Worm (Caenorhabditis elegans) whole organism, L4 larva: ENCODE measurements around the gene his-38.
A peak's percentile ranks its signal among the peaks of the same experiment; 100 is the strongest.

Experiments
- F10B5.3 ChIP-seq: sonication (generic microtip); optimal IDR thresholded peaks from 2 replicates; lab custom pipeline; 2016; ENCODE audit warnings: mild to moderate bottlenecking, missing genetic modification characterization, missing compliant biosample characterization
- Y75B8A.6 ChIP-seq: fragments of 200-800 bp; sonication (Bioruptor generic); IDR thresholded peaks from 2 replicates; pipeline ENCODE4 v1.3.6; 2022; ENCODE audit warnings: missing genetic modification reagents, missing genetic modification characterization, missing compliant biosample characterization
- ZK546.5 ChIP-seq, 2 experiments: sonication (generic microtip); optimal IDR thresholded peaks; 2 replicates each; lab custom pipeline; 2017; ENCODE audit warnings: missing biosample characterization in 2 of 2, missing genetic modification characterization in 2 of 2
- aly-2 ChIP-seq: sonication (generic microtip); optimal IDR thresholded peaks from 2 replicates; lab custom pipeline; 2018; ENCODE audit warnings: missing biosample characterization, missing genetic modification characterization
- ama-1 ChIP-seq: fragments of 150-350 bp; optimal IDR thresholded peaks from 2 replicates; lab custom pipeline; 2014; ENCODE audit warnings: inconsistent platforms, mixed read lengths
- ceh-32 ChIP-seq: sonication (generic microtip); optimal IDR thresholded peaks from 2 replicates; lab custom pipeline; 2016; ENCODE audit warnings: mild to moderate bottlenecking, missing genetic modification characterization, missing compliant biosample characterization; ENCODE audit not compliant: poor library complexity
- ceh-62 ChIP-seq: sonication (generic microtip); optimal IDR thresholded peaks from 2 replicates; lab custom pipeline; 2017; ENCODE audit warnings: missing biosample characterization, missing genetic modification characterization
- cey-2 ChIP-seq: sonication (generic microtip); optimal IDR thresholded peaks from 3 replicates; lab custom pipeline; 2017; ENCODE audit warnings: missing genetic modification characterization, mild to moderate bottlenecking, missing compliant biosample characterization, antibody characterized with exemption, borderline replicate concordance; ENCODE audit not compliant: insufficient read depth
- daf-16 ChIP-seq, 3 experiments: sonication (generic microtip); optimal IDR thresholded peaks; 2 replicates each; lab custom pipeline; 2016 to 2017; ENCODE audit warnings: missing genetic modification characterization in 3 of 3, missing genetic modification reagents in 3 of 3, mild to moderate bottlenecking in 2 of 3, missing compliant biosample characterization in 2 of 3, missing biosample characterization in 1 of 3, moderate library complexity in 1 of 3
- daf-19 ChIP-seq: fragments of 200-800 bp; sonication (Bioruptor generic); conservative IDR thresholded peaks from 2 replicates; pipeline ENCODE4 v1.3.6; 2022; ENCODE audit warnings: missing genetic modification characterization, missing compliant biosample characterization
- dmd-6 ChIP-seq: fragments of 200-800 bp; sonication (Bioruptor generic); IDR thresholded peaks from 2 replicates; pipeline ENCODE4 v1.3.6; 2022; ENCODE audit warnings: missing genetic modification reagents, missing genetic modification characterization, missing compliant biosample characterization
- dmd-8 ChIP-seq: fragments of 200-800 bp; sonication (Bioruptor generic); IDR thresholded peaks from 2 replicates; pipeline ENCODE4 v1.3.6; 2022; ENCODE audit warnings: missing genetic modification characterization, missing compliant biosample characterization
- dpl-1 ChIP-seq: fragments of 150-350 bp; optimal IDR thresholded peaks from 2 replicates; lab custom pipeline; 2014; ENCODE audit warnings: missing biosample characterization, missing genetic modification reagents, missing genetic modification characterization
- duxl-1 ChIP-seq: sonication (generic microtip); optimal IDR thresholded peaks from 2 replicates; lab custom pipeline; 2016; ENCODE audit warnings: mild to moderate bottlenecking, missing genetic modification characterization, moderate library complexity, missing compliant biosample characterization; ENCODE audit not compliant: poor library complexity
- egl-43 ChIP-seq: fragments of 200-800 bp; sonication (Bioruptor generic); IDR thresholded peaks from 2 replicates; pipeline ENCODE4 v1.3.6; 2022; ENCODE audit warnings: missing genetic modification reagents, missing genetic modification characterization, missing compliant biosample characterization
- gei-8 ChIP-seq: fragments of 200-800 bp; sonication (Bioruptor generic); optimal IDR thresholded peaks from 2 replicates; lab custom pipeline; 2018; ENCODE audit warnings: mild to moderate bottlenecking, missing genetic modification characterization, missing compliant biosample characterization
- hif-1 ChIP-seq, 2 experiments: sonication (generic microtip); optimal IDR thresholded peaks; 2 replicates each; lab custom pipeline; 2016 to 2017; ENCODE audit warnings: missing compliant biosample characterization in 2 of 2, missing genetic modification characterization in 2 of 2, missing genetic modification reagents in 2 of 2, missing genotype in 2 of 2, mild to moderate bottlenecking in 1 of 2
- hlh-11 ChIP-seq: fragments of 200-800 bp; sonication (Bioruptor generic); optimal IDR thresholded peaks from 2 replicates; lab custom pipeline; 2018; ENCODE audit warnings: mild to moderate bottlenecking, missing genetic modification characterization, missing compliant biosample characterization
- hlh-30 ChIP-seq: sonication (generic microtip); optimal IDR thresholded peaks from 2 replicates; lab custom pipeline; 2017; ENCODE audit warnings: antibody characterized with exemption, mild to moderate bottlenecking, missing genetic modification characterization, missing compliant biosample characterization; ENCODE audit not compliant: insufficient read depth
- lin-13 ChIP-seq: fragments of 150-350 bp; optimal IDR thresholded peaks from 2 replicates; lab custom pipeline; 2014; ENCODE audit warnings: missing biosample characterization, missing genetic modification reagents, missing genetic modification characterization
- lin-29 ChIP-seq: fragments of 200-800 bp; sonication (Bioruptor generic); IDR thresholded peaks from 2 replicates; pipeline ENCODE4 v1.3.6; 2022; ENCODE audit warnings: missing genetic modification reagents, missing genetic modification characterization, missing compliant biosample characterization
- lin-38 ChIP-seq: fragments of 200-800 bp; sonication (Bioruptor generic); IDR thresholded peaks from 2 replicates; pipeline ENCODE4 v1.3.6; 2022; ENCODE audit warnings: missing genetic modification reagents, missing genetic modification characterization, missing compliant biosample characterization
- lin-39 ChIP-seq: fragments of 150-350 bp; optimal IDR thresholded peaks from 2 replicates; lab custom pipeline; 2014; ENCODE audit warnings: missing biosample characterization, missing genetic modification reagents, missing genetic modification characterization
- lsy-2 ChIP-seq, 2 experiments: fragments of 150-350 bp in 1 of 2; sonication (generic microtip) in 1 of 2; optimal IDR thresholded peaks; 2 replicates each; lab custom pipeline; 2014 to 2017; ENCODE audit warnings: missing biosample characterization in 2 of 2, missing genetic modification characterization in 2 of 2
- madf-5 ChIP-seq, 2 experiments: fragments of 200-800 bp; sonication (Bioruptor generic); IDR thresholded peaks; 2 replicates each; pipeline ENCODE4 v1.3.6; 2022; ENCODE audit warnings: missing compliant biosample characterization in 2 of 2, missing genetic modification characterization in 2 of 2
- mes-2 ChIP-seq: sonication (generic microtip); optimal IDR thresholded peaks from 2 replicates; lab custom pipeline; 2016; ENCODE audit warnings: missing genotype, mild to moderate bottlenecking, missing genetic modification characterization, missing compliant biosample characterization; ENCODE audit not compliant: poor library complexity, severe bottlenecking
- mxl-2 ChIP-seq: fragments of 200-800 bp; sonication (Bioruptor generic); conservative IDR thresholded peaks from 2 replicates; pipeline ENCODE4 v1.3.6; 2022; ENCODE audit warnings: missing genetic modification reagents, missing genetic modification characterization, missing compliant biosample characterization
- nhr-10 ChIP-seq: fragments of 150-350 bp; optimal IDR thresholded peaks from 2 replicates; lab custom pipeline; 2014; ENCODE audit warnings: missing biosample characterization, missing genetic modification characterization
- nhr-237 ChIP-seq: sonication (generic microtip); optimal IDR thresholded peaks from 2 replicates; lab custom pipeline; 2017; ENCODE audit warnings: missing biosample characterization, missing genetic modification characterization
- nhr-77 ChIP-seq: fragments of 150-350 bp; optimal IDR thresholded peaks from 2 replicates; lab custom pipeline; 2014; ENCODE audit warnings: missing biosample characterization, missing genetic modification characterization
- php-3 ChIP-seq: fragments of 200-800 bp; sonication (Bioruptor generic); IDR thresholded peaks from 2 replicates; pipeline ENCODE4 v1.3.6; 2022; ENCODE audit warnings: missing genetic modification reagents, missing genetic modification characterization, missing compliant biosample characterization
- pqm-1 ChIP-seq: sonication (generic microtip); optimal IDR thresholded peaks from 2 replicates; lab custom pipeline; 2017; ENCODE audit warnings: missing biosample characterization, missing genetic modification characterization
- sdz-12 ChIP-seq: fragments of 200-800 bp; sonication (Bioruptor generic); optimal IDR thresholded peaks from 2 replicates; lab custom pipeline; 2018; ENCODE audit warnings: mild to moderate bottlenecking, missing genetic modification characterization, missing compliant biosample characterization
- skn-1 ChIP-seq: fragments of 150-350 bp; optimal IDR thresholded peaks from 2 replicates; lab custom pipeline; 2014; ENCODE audit warnings: missing biosample characterization, missing genetic modification characterization
- snpc-4 ChIP-seq: fragments of 150-350 bp; optimal IDR thresholded peaks from 2 replicates; lab custom pipeline; 2014; ENCODE audit warnings: missing biosample characterization, missing genetic modification characterization
- spr-1 ChIP-seq: sonication (generic microtip); optimal IDR thresholded peaks from 2 replicates; lab custom pipeline; 2016; ENCODE audit warnings: mild to moderate bottlenecking, missing genetic modification characterization, missing compliant biosample characterization
- spr-3 ChIP-seq: fragments of 200-800 bp; sonication (Bioruptor generic); optimal IDR thresholded peaks from 2 replicates; lab custom pipeline; 2018; ENCODE audit warnings: mild to moderate bottlenecking, missing genetic modification characterization, missing compliant biosample characterization
- tag-97 ChIP-seq: fragments of 200-800 bp; sonication (Bioruptor generic); IDR thresholded peaks from 2 replicates; pipeline ENCODE4 v1.3.6; 2022; ENCODE audit warnings: missing genetic modification characterization, missing compliant biosample characterization
- tra-1 ChIP-seq: fragments of 200-800 bp; sonication (Bioruptor generic); IDR thresholded peaks from 2 replicates; pipeline ENCODE4 v1.3.6; 2022; ENCODE audit warnings: missing genetic modification reagents, missing genetic modification characterization, missing compliant biosample characterization
- unc-39 ChIP-seq: sonication (generic microtip); optimal IDR thresholded peaks from 2 replicates; lab custom pipeline; 2017; ENCODE audit warnings: missing biosample characterization, missing genetic modification characterization
- unc-62 ChIP-seq, 3 experiments: fragments of 150-350 bp in 1 of 3; sonication (generic microtip); optimal IDR thresholded peaks in 2 of 3; peaks in 1 of 3; 1 replicate in 1 of 3; 2 replicates in 2 of 3; lab custom pipeline; 2014 to 2017; ENCODE audit warnings: missing biosample characterization in 3 of 3, missing genetic modification characterization in 3 of 3, missing genetic modification reagents in 3 of 3, missing genotype in 1 of 3
- vab-7 ChIP-seq: fragments of 200-800 bp; sonication (Bioruptor generic); IDR thresholded peaks from 2 replicates; pipeline ENCODE4 v1.3.6; 2022; ENCODE audit warnings: missing genetic modification reagents, missing genetic modification characterization, missing compliant biosample characterization
- zfp-2 ChIP-seq: sonication (generic microtip); optimal IDR thresholded peaks from 2 replicates; lab custom pipeline; 2016; ENCODE audit warnings: mild to moderate bottlenecking, missing genetic modification characterization, missing compliant biosample characterization
- zip-11 ChIP-seq: fragments of 200-800 bp; sonication (Bioruptor generic); IDR thresholded peaks from 2 replicates; pipeline ENCODE4 v1.3.6; 2022; ENCODE audit warnings: missing genetic modification characterization, missing compliant biosample characterization
- ztf-11 ChIP-seq: fragments of 150-350 bp; optimal IDR thresholded peaks from 2 replicates; lab custom pipeline; 2014; ENCODE audit warnings: missing biosample characterization, missing genetic modification characterization
- ztf-7 ChIP-seq: fragments of 150-350 bp; optimal IDR thresholded peaks from 2 replicates; lab custom pipeline; 2014; ENCODE audit warnings: missing biosample characterization, missing genetic modification characterization

his-38 gene

DNA sequence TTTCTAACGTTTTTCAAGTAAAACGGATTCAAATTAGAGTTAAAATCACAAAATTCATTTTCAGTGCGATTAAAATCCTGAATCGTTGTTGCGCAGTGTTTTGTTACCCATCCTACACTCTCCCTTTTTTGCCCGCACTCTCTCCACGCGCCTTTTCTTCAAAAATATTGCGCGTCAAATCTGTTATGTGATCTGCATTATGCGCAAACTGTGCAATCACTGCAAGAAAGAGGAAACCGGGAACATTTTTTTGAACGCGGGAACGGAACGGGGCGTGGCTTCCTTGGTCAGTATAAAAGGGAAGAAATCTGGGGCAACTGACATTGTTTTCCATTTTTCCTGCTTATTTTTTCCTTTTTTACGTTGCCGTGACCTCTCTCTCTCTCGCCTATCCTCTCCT lies 30.7 kb upstream of the his-38 start:
- TF ChIP-seq lin-38 = no peak
- peak; percentile 36 for TF ChIP-seq duxl-1 (tag; lab: Kevin White, UChicago)
- no peak for TF ChIP-seq nhr-77 (tag; lab: Kevin White, UChicago)
- TF ChIP-seq dpl-1 (GFP tag; lab: Kevin White, UChicago) = peak; percentile 30
- no peak for TF ChIP-seq gei-8 (GFP tag; lab: Kevin White, UChicago)
- TF ChIP-seq vab-7 (GFP tag; lab: Robert Waterston, UW) = no peak
- peak; percentile 12 for TF ChIP-seq hlh-30 (tag; lab: Kevin White, UChicago)
- TF ChIP-seq spr-1 (tag; lab: Kevin White, UChicago) = no peak
- peak; percentile 46; the same call in 1 of the 2 replicates for TF ChIP-seq egl-43 (GFP tag; lab: Robert Waterston, UW)
- peak in 1 of 2 experiments; percentile 10 for TF ChIP-seq hif-1 (tag; optimal IDR thresholded peaks at IDR 0.05; lab: Kevin White, UChicago)
- no peak for TF ChIP-seq cey-2 (tag; lab: Kevin White, UChicago)
- TF ChIP-seq dmd-8 = no peak
- no peak for TF ChIP-seq daf-19 (GFP tag; lab: Robert Waterston, UW)
- peak in 1 of 2 experiments; percentile 3 for TF ChIP-seq unc-62 (GFP tag; optimal IDR thresholded peaks at IDR 0.05 in 1 of 2; lab: Kevin White, UChicago)
- TF ChIP-seq unc-62 (tag; optimal IDR thresholded peaks at IDR 0.05; lab: Kevin White, UChicago) = no peak
- no peak for TF ChIP-seq snpc-4 (tag; lab: Kevin White, UChicago)
- TF ChIP-seq mes-2 (tag; lab: Kevin White, UChicago) = peak; percentile 56

DNA sequence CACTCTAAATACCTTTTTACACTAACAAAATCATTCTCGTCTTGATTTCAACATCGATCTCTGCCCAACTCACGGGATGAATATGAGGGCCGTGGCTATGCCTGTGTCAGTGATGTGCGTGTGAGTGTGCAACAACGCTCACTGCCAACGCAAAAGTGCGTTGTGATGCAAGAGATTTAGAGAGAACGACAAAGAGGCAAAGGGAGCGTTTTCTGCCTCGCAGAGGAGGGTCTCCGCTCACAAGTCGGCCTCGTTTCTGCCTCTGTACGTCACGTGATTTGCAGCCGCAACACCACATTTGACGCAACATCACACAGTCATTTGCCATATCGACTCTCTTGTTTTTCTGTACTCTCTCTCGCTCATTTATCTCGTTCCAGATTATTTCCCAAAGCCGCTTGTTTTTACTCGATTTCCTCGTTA lies 24.6 kb upstream of the his-38 start, which contains the start of gene epg-7:
Gene epg-7 (plus strand): TSS at position 413 of the 423 bp plus-strand sequence.
- TF ChIP-seq dmd-6 (GFP tag; lab: Robert Waterston, UW) (peak; percentile 93), nhr-237 (tag; lab: Kevin White, UChicago) (no peak), pqm-1 (tag; lab: Kevin White, UChicago) (no peak), gei-8 (GFP tag; lab: Kevin White, UChicago) (peak; percentile 55), ztf-11 (tag; lab: Kevin White, UChicago) (no peak), aly-2 (tag; lab: Kevin White, UChicago) (no peak), ama-1 (lab: Kevin White, UChicago) (peak; percentile 24), ceh-62 (tag; lab: Kevin White, UChicago) (no peak), nhr-77 (tag; lab: Kevin White, UChicago) (peak; percentile 62), madf-5 (GFP tag; IDR thresholded peaks at IDR 0.05; lab: Robert Waterston, UW) (0 out of 4 replicates have a peak, but pooled peaks of 1 of the 2 experiments have one; percentile 59), spr-3 (peak; percentile 37), zfp-2 (tag; lab: Kevin White, UChicago) (peak; percentile 9), vab-7 (GFP tag; lab: Robert Waterston, UW) (peak; percentile 55; the same call in 1 of the 2 replicates), lsy-2 (tag; optimal IDR thresholded peaks at IDR 0.05; lab: Kevin White, UChicago) (peak; percentile 80 to 93), ZK546.5 (tag; optimal IDR thresholded peaks at IDR 0.05; lab: Kevin White, UChicago) (no peak), lin-38 (peak; percentile 76), hif-1 (tag; optimal IDR thresholded peaks at IDR 0.05; lab: Kevin White, UChicago) (peak; percentile 23 to 86), lin-39 (tag; lab: Kevin White, UChicago) (no peak), ceh-32 (tag; lab: Kevin White, UChicago) (peak; percentile 63), zip-11 (no peak), unc-39 (tag; lab: Kevin White, UChicago) (no peak), skn-1 (tag; lab: Kevin White, UChicago) (no peak), tag-97 (GFP tag; lab: Robert Waterston, UW) (no peak), sdz-12 (GFP tag; lab: Kevin White, UChicago) (no peak), php-3 (GFP tag; lab: Robert Waterston, UW) (peak; percentile 69), unc-62 (GFP tag; optimal IDR thresholded peaks at IDR 0.05 in 1 of 2; lab: Kevin White, UChicago) (peak in 1 of 2 experiments; percentile 100), unc-62 (tag; optimal IDR thresholded peaks at IDR 0.05; lab: Kevin White, UChicago) (no peak), daf-16 (GFP tag; optimal IDR thresholded peaks at IDR 0.05; lab: Kevin White, UChicago) (peak; percentile 41 to 94), daf-16 (tag; optimal IDR thresholded peaks at IDR 0.05; lab: Kevin White, UChicago) (peak; percentile 83), F10B5.3 (tag; lab: Kevin White, UChicago) (peak; percentile 22), ztf-7 (tag; lab: Kevin White, UChicago) (peak; percentile 87), nhr-10 (tag; lab: Kevin White, UChicago) (peak; percentile 37), Y75B8A.6 (GFP tag; lab: Robert Waterston, UW) (no peak), egl-43 (GFP tag; lab: Robert Waterston, UW) (peak; percentile 91), tra-1 (GFP tag; lab: Robert Waterston, UW) (peak; percentile 84), lin-13 (peak; percentile 91), lin-29 (0 out of 2 replicates have a peak, but pooled peaks have one; percentile 56), mxl-2 (GFP tag; lab: Robert Waterston, UW) (peak; percentile 72), hlh-11 (peak; percentile 97)
